Fruit fly (Drosophila melanogaster) whole organism, embryonic: ENCODE data around the gene CG32163.

Experiments used
- CG12071 ChIP-seq: fragments of 200-800 bp; sonication (Bioruptor generic); optimal IDR thresholded peaks from 3 replicates; lab custom pipeline; 2018; ENCODE audit warnings: missing biosample characterization, mild to moderate bottlenecking, missing genetic modification characterization
- CG12659 ChIP-seq: fragments of 200-800 bp; sonication (Bioruptor generic); optimal IDR thresholded peaks from 3 replicates; lab custom pipeline; 2017; ENCODE audit warnings: mild to moderate bottlenecking, missing biosample characterization, missing genetic modification reagents, missing genetic modification characterization
- CG14441 ChIP-seq: fragments of 200-800 bp; sonication (Bioruptor generic); IDR thresholded peaks from 2 replicates; pipeline ENCODE4 v1.3.6; 2022; ENCODE audit warnings: missing biosample characterization, missing genetic modification characterization
- CG1647 ChIP-seq: fragments of 200-800 bp; sonication (Bioruptor generic); optimal IDR thresholded peaks from 3 replicates; lab custom pipeline; 2016; ENCODE audit warnings: missing biosample characterization, missing genetic modification characterization
- CG17359 ChIP-seq: fragments of 200-800 bp; sonication (Bioruptor generic); optimal IDR thresholded peaks from 3 replicates; lab custom pipeline; 2018; ENCODE audit warnings: missing biosample characterization, mild to moderate bottlenecking, missing genetic modification characterization, moderate library complexity
- CG18764 ChIP-seq: fragments of 200-800 bp; sonication (Bioruptor generic); optimal IDR thresholded peaks from 3 replicates; lab custom pipeline; 2016; ENCODE audit warnings: missing biosample characterization, missing genetic modification characterization
- CG2678 ChIP-seq: fragments of 200-800 bp; sonication (Bioruptor generic); optimal IDR thresholded peaks from 3 replicates; lab custom pipeline; 2019; ENCODE audit warnings: missing biosample characterization, mild to moderate bottlenecking, missing genetic modification characterization, moderate library complexity
- CG30020 ChIP-seq: fragments of 200-800 bp; optimal IDR thresholded peaks from 2 replicates; lab custom pipeline; 2019; ENCODE audit warnings: missing biosample characterization, mild to moderate bottlenecking, missing genetic modification characterization, moderate library complexity
- CG3726 ChIP-seq: fragments of 200-800 bp; sonication (Bioruptor generic); IDR thresholded peaks from 3 replicates; pipeline ENCODE4, ENCODE4 v1.3.6; 2022; ENCODE audit warnings: missing biosample characterization, missing genetic modification characterization
- CG6654 ChIP-seq: fragments of 200-800 bp; sonication (Bioruptor generic); optimal IDR thresholded peaks from 2 replicates; lab custom pipeline; 2017; ENCODE audit warnings: missing biosample characterization, mild to moderate bottlenecking, missing genetic modification characterization
- CG6683 ChIP-seq: fragments of 200-800 bp; sonication (Bioruptor generic); optimal IDR thresholded peaks from 2 replicates; lab custom pipeline; 2017; ENCODE audit warnings: missing biosample characterization, mild to moderate bottlenecking, missing genetic modification characterization, missing genetic modification reagents
- CG6791 ChIP-seq: fragments of 200-800 bp; sonication (Bioruptor generic); IDR thresholded peaks from 3 replicates; pipeline ENCODE4 v1.3.6; 2022; ENCODE audit warnings: missing biosample characterization, missing genetic modification characterization; ENCODE audit not compliant: partially characterized antibody
- CG8944 ChIP-seq: fragments of 200-800 bp; sonication (Bioruptor generic); optimal IDR thresholded peaks from 3 replicates; lab custom pipeline; 2016; ENCODE audit warnings: missing biosample characterization, missing genetic modification characterization
- CoRest ChIP-seq: fragments of 200-800 bp; sonication (Bioruptor generic); optimal IDR thresholded peaks from 3 replicates; lab custom pipeline; 2018; ENCODE audit warnings: missing biosample characterization, mild to moderate bottlenecking, missing genetic modification characterization, moderate library complexity
- D19A ChIP-seq: fragments of 200-800 bp; optimal IDR thresholded peaks from 3 replicates; lab custom pipeline; 2019; ENCODE audit warnings: missing biosample characterization, mild to moderate bottlenecking, missing genetic modification characterization, moderate library complexity
- Eip74EF ChIP-seq, 2 experiments: fragments of 200-800 bp in 1 of 2; fragments of >200 bp in 1 of 2; sonication (Bioruptor generic) in 1 of 2; optimal IDR thresholded peaks; 2 replicates each; lab custom pipeline; 2017 to 2019; ENCODE audit warnings: missing biosample characterization in 2 of 2, missing genetic modification characterization in 2 of 2, mild to moderate bottlenecking in 1 of 2, moderate library complexity in 1 of 2
- Ets97D ChIP-seq: fragments of 200-800 bp; sonication (Bioruptor generic); optimal IDR thresholded peaks from 3 replicates; lab custom pipeline; 2016; ENCODE audit warnings: missing biosample characterization, missing genetic modification characterization
- GATAe ChIP-seq: fragments of 200-800 bp; sonication (Bioruptor generic); conservative IDR thresholded peaks from 2 replicates; pipeline ENCODE4 v1.3.6; 2022; ENCODE audit warnings: missing biosample characterization, missing genetic modification characterization
- Gug ChIP-seq: fragments of 200-800 bp; sonication (Bioruptor generic); IDR thresholded peaks from 4 replicates; pipeline ENCODE4 v1.3.6; 2022; ENCODE audit warnings: missing biosample characterization, missing genetic modification characterization
- HLH4C ChIP-seq: fragments of 200-800 bp; sonication (Bioruptor generic); IDR thresholded peaks from 3 replicates; pipeline ENCODE4 v1.3.6; 2022; ENCODE audit warnings: missing biosample characterization, missing genetic modification characterization; ENCODE audit not compliant: partially characterized antibody
- Hey ChIP-seq: fragments of 200-800 bp; sonication (Bioruptor generic); optimal IDR thresholded peaks from 3 replicates; lab custom pipeline; 2018; ENCODE audit warnings: missing biosample characterization, mild to moderate bottlenecking, missing genetic modification characterization
- Hr78 ChIP-seq, 2 experiments: fragments of 200-800 bp in 1 of 2; fragments of >200 bp in 1 of 2; sonication (Bioruptor generic) in 1 of 2; optimal IDR thresholded peaks; 2 replicates each; lab custom pipeline; 2017 to 2019; ENCODE audit warnings: missing biosample characterization in 2 of 2, missing genetic modification characterization in 2 of 2, mild to moderate bottlenecking in 1 of 2, moderate library complexity in 1 of 2
- Lhr ChIP-seq: fragments of 200-800 bp; sonication (Bioruptor generic); optimal IDR thresholded peaks from 3 replicates; lab custom pipeline; 2017; ENCODE audit warnings: mild to moderate bottlenecking, missing biosample characterization, missing genetic modification reagents, missing genetic modification characterization
- MBD-R2 ChIP-seq: fragments of 200-800 bp; sonication (Bioruptor generic); IDR thresholded peaks from 2 replicates; pipeline ENCODE4 v1.3.6; 2022; ENCODE audit warnings: missing biosample characterization, missing genetic modification characterization
- NC2β ChIP-seq: fragments of 200-800 bp; sonication (Bioruptor generic); optimal IDR thresholded peaks from 2 replicates; lab custom pipeline; 2016; ENCODE audit warnings: missing biosample characterization, missing genetic modification characterization
- Sry-δ ChIP-seq: fragments of 200-800 bp; sonication (Bioruptor generic); optimal IDR thresholded peaks from 2 replicates; lab custom pipeline; 2016; ENCODE audit warnings: missing biosample characterization, missing genetic modification characterization
- Ssrp ChIP-seq: fragments of 200-800 bp; sonication (Bioruptor generic); optimal IDR thresholded peaks from 2 replicates; lab custom pipeline; 2018; ENCODE audit warnings: missing biosample characterization, mild to moderate bottlenecking, missing genetic modification characterization, moderate library complexity
- Stat92E ChIP-seq, 3 experiments: fragments of >200 bp in 2 of 3; fragments of 200-800 bp in 1 of 3; sonication (Bioruptor generic) in 1 of 3; optimal IDR thresholded peaks; 2 replicates each; lab custom pipeline; 2017 to 2019; ENCODE audit warnings: missing biosample characterization in 3 of 3, missing genetic modification characterization in 3 of 3, mild to moderate bottlenecking in 1 of 3, moderate library complexity in 1 of 3
- aop ChIP-seq: fragments of 200-800 bp; sonication (Bioruptor generic); IDR thresholded peaks from 2 replicates; pipeline ENCODE4 v1.3.6; 2022; ENCODE audit warnings: missing biosample characterization, missing genetic modification characterization
- ap ChIP-seq: fragments of 200-800 bp; sonication (Bioruptor generic); IDR thresholded peaks from 2 replicates; pipeline ENCODE4 v1.3.6; 2022; ENCODE audit warnings: missing biosample characterization, missing genetic modification characterization
- bbx ChIP-seq: fragments of 200-800 bp; sonication (Bioruptor generic); IDR thresholded peaks from 2 replicates; pipeline ENCODE4 v1.3.6; 2022; ENCODE audit warnings: missing biosample characterization, missing genetic modification characterization; ENCODE audit not compliant: partially characterized antibody
- bcd ChIP-seq: fragments of 200-800 bp; sonication (Bioruptor generic); optimal IDR thresholded peaks from 2 replicates; lab custom pipeline; 2017; ENCODE audit warnings: missing biosample characterization, mild to moderate bottlenecking, missing genetic modification characterization
- chinmo ChIP-seq: fragments of 200-800 bp; sonication (Bioruptor generic); IDR thresholded peaks from 4 replicates; pipeline ENCODE4 v1.3.6; 2022; ENCODE audit warnings: missing biosample characterization, missing genetic modification characterization; ENCODE audit not compliant: partially characterized antibody
- dmrt99B ChIP-seq: fragments of 200-800 bp; sonication (Bioruptor generic); optimal IDR thresholded peaks from 2 replicates; lab custom pipeline; 2018; ENCODE audit warnings: missing biosample characterization, mild to moderate bottlenecking, missing genetic modification characterization, moderate library complexity
- fd102C ChIP-seq: fragments of 200-800 bp; sonication (Bioruptor generic); optimal IDR thresholded peaks from 2 replicates; lab custom pipeline; 2018; ENCODE audit warnings: missing biosample characterization, mild to moderate bottlenecking, missing genetic modification characterization, moderate library complexity
- gce ChIP-seq: fragments of 200-800 bp; sonication (Bioruptor generic); IDR thresholded peaks from 3 replicates; pipeline ENCODE4 v1.3.6; 2022; ENCODE audit warnings: missing biosample characterization, missing genetic modification characterization
- gcm ChIP-seq: fragments of 200-800 bp; sonication (Bioruptor generic); optimal IDR thresholded peaks from 2 replicates; lab custom pipeline; 2019; ENCODE audit warnings: missing biosample characterization, mild to moderate bottlenecking, missing genetic modification characterization, moderate library complexity
- hb ChIP-seq: fragments of 200-800 bp; sonication (Bioruptor generic); IDR thresholded peaks from 3 replicates; pipeline ENCODE4 v1.3.6; 2022; ENCODE audit warnings: missing biosample characterization, missing genetic modification characterization; ENCODE audit not compliant: partially characterized antibody
- knrl ChIP-seq: fragments of 200-800 bp; sonication (Bioruptor generic); IDR thresholded peaks from 3 replicates; pipeline ENCODE4 v1.3.6; 2022; ENCODE audit warnings: missing biosample characterization, missing genetic modification characterization; ENCODE audit not compliant: partially characterized antibody
- lmd ChIP-seq: fragments of 200-800 bp; sonication (Bioruptor generic); IDR thresholded peaks from 2 replicates; pipeline ENCODE4 v1.3.6; 2022; ENCODE audit warnings: missing biosample characterization, missing genetic modification characterization
- nau ChIP-seq: fragments of 200-800 bp; sonication (Bioruptor generic); optimal IDR thresholded peaks from 3 replicates; lab custom pipeline; 2017; ENCODE audit warnings: missing biosample characterization, mild to moderate bottlenecking, missing genetic modification characterization, missing genetic modification reagents
- phol ChIP-seq: fragments of 200-800 bp; sonication (Bioruptor generic); optimal IDR thresholded peaks from 3 replicates; lab custom pipeline; 2018; ENCODE audit warnings: missing biosample characterization, mild to moderate bottlenecking, missing genetic modification characterization, moderate library complexity
- pum ChIP-seq: fragments of 200-800 bp; sonication (Bioruptor generic); optimal IDR thresholded peaks from 2 replicates; lab custom pipeline; 2016; ENCODE audit warnings: missing biosample characterization, missing genetic modification characterization
- pzg ChIP-seq: fragments of 200-800 bp; sonication (Bioruptor generic); optimal IDR thresholded peaks from 3 replicates; lab custom pipeline; 2018; ENCODE audit warnings: missing biosample characterization, mild to moderate bottlenecking, missing genetic modification characterization, moderate library complexity
- row ChIP-seq: fragments of 200-800 bp; sonication (Bioruptor generic); IDR thresholded peaks from 3 replicates; pipeline ENCODE4 v1.3.6; 2022; ENCODE audit warnings: missing biosample characterization, missing genetic modification characterization
- tio ChIP-seq: fragments of 200-800 bp; sonication (Bioruptor generic); optimal IDR thresholded peaks from 2 replicates; lab custom pipeline; 2017; ENCODE audit warnings: missing biosample characterization, missing genetic modification characterization, inconsistent platforms
- trh ChIP-seq: fragments of 200-800 bp; sonication (Bioruptor generic); optimal IDR thresholded peaks from 2 replicates; lab custom pipeline; 2016; ENCODE audit warnings: missing biosample characterization, missing genetic modification characterization
- vnd ChIP-seq: fragments of 200-800 bp; sonication (Bioruptor generic); IDR thresholded peaks from 3 replicates; pipeline ENCODE4 v1.3.6; 2022; ENCODE audit warnings: missing biosample characterization, missing genetic modification characterization; ENCODE audit not compliant: partially characterized antibody

Gene CG32163

DNA sequence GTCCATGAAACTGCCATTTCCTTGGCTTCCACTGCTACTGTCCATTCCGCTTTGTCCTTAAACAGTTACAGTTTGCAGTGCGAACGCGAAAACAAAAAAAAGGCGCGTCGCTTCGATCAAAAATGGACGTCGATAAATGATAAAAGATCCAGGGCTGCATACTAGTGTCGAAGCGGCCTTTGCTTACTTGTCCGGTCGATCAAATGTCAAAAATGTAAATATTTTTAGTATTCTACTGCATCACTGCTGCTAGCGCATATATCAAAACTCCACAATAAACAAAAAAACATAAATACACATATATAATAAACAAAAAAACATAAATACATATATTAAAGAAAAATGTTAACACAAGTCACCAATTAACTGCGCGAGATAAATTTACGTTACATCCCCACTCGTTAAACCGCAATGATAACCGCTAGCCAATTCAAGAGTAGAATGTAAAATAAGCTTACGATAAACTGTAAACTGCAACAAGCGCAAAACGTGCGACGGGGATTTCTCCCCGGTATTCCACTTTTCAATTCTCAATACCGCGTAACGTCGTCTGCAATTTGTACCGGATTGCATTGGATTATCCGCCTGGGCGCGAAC, 8.1 kb downstream of the CG32163 start, which contains the start of the genes spd-2 and Apl (continued):
- TF ChIP-seq trh (GFP tag; lab: Kevin White, UChicago) (no peak), vnd (GFP tag; lab: Robert Waterston, UW) (peak; percentile 54; the same call in 1 of the 3 replicates), pzg (peak; percentile 19), CG30020 (peak; percentile 22), dmrt99B (tag; lab: Kevin White, UChicago) (no peak), Ssrp (tag; lab: Kevin White, UChicago) (no peak), CG6654 (no peak), pum (no peak), Hey (no peak), CG17359 (tag; lab: Kevin White, UChicago) (no peak), chinmo (GFP tag; lab: Robert Waterston, UW) (peak; percentile 82; the same call in 1 of the 4 replicates), gcm (GFP tag; lab: Kevin White, UChicago) (no peak), bcd (GFP tag; lab: Kevin White, UChicago) (no peak), nau (GFP tag; lab: Kevin White, UChicago) (no peak), CG1647 (GFP tag; lab: Kevin White, UChicago) (no peak), Gug (no peak), gce (GFP tag; lab: Robert Waterston, UW) (no peak), knrl (peak; percentile 59), row (GFP tag; lab: Robert Waterston, UW) (0 out of 3 replicates have a peak, but pooled peaks have one; percentile 12), GATAe (no peak), D19A (tag; lab: Kevin White, UChicago) (no peak), NC2β (GFP tag; lab: Kevin White, UChicago) (no peak), Stat92E (GFP tag; optimal IDR thresholded peaks at IDR 0.05; lab: Kevin White, UChicago) (no peak), CG14441 (GFP tag; lab: Robert Waterston, UW) (no peak), CG2678 (tag; lab: Kevin White, UChicago) (no peak), HLH4C (peak; percentile 79), CG3726 (GFP tag; lab: Robert Waterston, UW) (no peak), MBD-R2 (GFP tag; lab: Robert Waterston, UW) (peak; percentile 65; the same call in 1 of the 2 replicates), CG12071 (GFP tag; lab: Kevin White, UChicago) (no peak), bbx (0 out of 2 replicates have a peak, but pooled peaks have one; percentile 39), Ets97D (GFP tag; lab: Kevin White, UChicago) (no peak), CG6683 (GFP tag; lab: Kevin White, UChicago) (no peak), ap (GFP tag; lab: Robert Waterston, UW) (no peak), CG12659 (peak; percentile 45), CG8944 (GFP tag; lab: Kevin White, UChicago) (no peak), tio (GFP tag; lab: Kevin White, UChicago) (no peak), CG6791 (peak; percentile 52; the same call in 1 of the 3 replicates), CG18764 (GFP tag; lab: Kevin White, UChicago) (peak; percentile 51), phol (tag; lab: Kevin White, UChicago) (peak; percentile 90), Hr78 (GFP tag; optimal IDR thresholded peaks at IDR 0.05; lab: Kevin White, UChicago) (no peak), Lhr (GFP tag; lab: Kevin White, UChicago) (peak; percentile 12), lmd (GFP tag; lab: Robert Waterston, UW) (no peak), fd102C (GFP tag; lab: Kevin White, UChicago) (no peak), CoRest (tag; lab: Kevin White, UChicago) (peak; percentile 22), hb (peak; percentile 68; the same call in 2 of the 3 replicates), aop (GFP tag; lab: Robert Waterston, UW) (no peak), Eip74EF (GFP tag; optimal IDR thresholded peaks at IDR 0.05; lab: Kevin White, UChicago) (no peak), Sry-δ (GFP tag; lab: Kevin White, UChicago) (no peak)
